Fruit fly (Drosophila melanogaster): ENCODE results near the gene Tcs5.
A peak's percentile ranks its signal among the peaks of the same experiment; 100 is the strongest.

The Tcs5 gene

DNA sequence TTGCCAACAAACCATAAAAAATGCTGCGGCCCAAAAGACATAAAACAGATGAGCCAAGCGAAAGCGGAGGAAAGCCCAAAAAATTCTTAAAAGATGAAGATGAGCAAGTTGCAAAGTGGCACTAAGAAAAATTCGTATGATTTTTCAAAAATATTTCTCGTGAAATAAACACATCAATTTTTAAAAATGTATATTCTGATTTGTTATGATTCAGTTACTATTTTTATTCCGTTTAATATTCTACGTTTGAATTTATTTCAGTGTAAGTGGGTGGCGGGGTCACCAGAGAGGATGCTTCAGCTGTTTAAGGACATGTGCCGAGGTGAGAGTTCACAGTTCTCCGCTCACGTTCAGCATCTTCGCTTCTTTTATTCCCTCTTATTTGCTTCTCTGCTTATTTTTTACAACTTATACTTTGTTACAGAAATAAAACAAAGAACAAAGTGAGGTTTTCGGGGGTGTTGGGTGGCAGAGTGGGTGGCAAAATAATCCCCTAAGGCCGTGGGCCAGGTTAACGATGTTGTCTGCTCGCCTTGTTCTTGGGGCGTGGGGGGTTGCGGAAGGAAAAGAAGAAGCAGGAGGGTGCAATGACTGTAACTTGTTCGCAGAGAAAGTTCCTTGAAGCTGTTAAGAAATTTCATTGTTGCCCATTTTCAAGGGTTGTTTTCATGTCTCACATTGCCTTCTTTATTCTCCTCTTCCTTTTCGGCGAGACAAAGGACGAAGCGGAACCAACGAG, 43.2 kb upstream of the Tcs5 start (continued):
- TF ChIP-seq CG16815 (GFP tag; optimal IDR thresholded peaks at IDR 0.05) (no peak), CG12769 (tag; optimal IDR thresholded peaks at IDR 0.05) (peak; percentile 50), ac (GFP tag; optimal IDR thresholded peaks at IDR 0.05) (no peak), Lim3 (GFP tag; IDR thresholded peaks at IDR 0.05) (no peak), Six4 (GFP tag; optimal IDR thresholded peaks at IDR 0.05) (no peak), dati (GFP tag; IDR thresholded peaks at IDR 0.05) (no peak), Dek (tag; optimal IDR thresholded peaks at IDR 0.05) (peak; percentile 34), run (tag; optimal IDR thresholded peaks at IDR 0.05) (no peak), Adf1 (GFP tag; IDR thresholded peaks at IDR 0.05) (no peak), nerfin-1 (tag; optimal IDR thresholded peaks at IDR 0.05) (no peak), Taf1 (GFP tag; IDR thresholded peaks at IDR 0.05) (no peak), CG9797 (GFP tag; optimal IDR thresholded peaks at IDR 0.05) (no peak), CG2116 (GFP tag; optimal IDR thresholded peaks at IDR 0.05) (no peak), CG15269 (tag; optimal IDR thresholded peaks at IDR 0.05) (peak; percentile 56), shn (GFP tag; optimal IDR thresholded peaks at IDR 0.05) (no peak), pita (GFP tag; optimal IDR thresholded peaks at IDR 0.05) (no peak), oc (tag; optimal IDR thresholded peaks at IDR 0.05) (no peak), CG32532 (GFP tag; IDR thresholded peaks at IDR 0.05) (peak; percentile 41; the same call in 1 of the 2 replicates), CG6683 (GFP tag; optimal IDR thresholded peaks at IDR 0.05) (peak; percentile 31), CG17568 (GFP tag; optimal IDR thresholded peaks at IDR 0.05) (no peak), tll (GFP tag; optimal IDR thresholded peaks at IDR 0.05) (no peak), CG7745 (tag; optimal IDR thresholded peaks at IDR 0.05) (no peak), Drgx (GFP tag; IDR thresholded peaks at IDR 0.05) (0 out of 2 replicates have a peak, but pooled peaks have one; percentile 14), CG2202 (tag; optimal IDR thresholded peaks at IDR 0.05) (no peak), Elba2 (GFP tag; optimal IDR thresholded peaks at IDR 0.05) (no peak), az2 (GFP tag; optimal IDR thresholded peaks at IDR 0.05) (peak; percentile 15), CG9609 (GFP tag; optimal IDR thresholded peaks at IDR 0.05) (no peak), jumu (GFP tag; optimal IDR thresholded peaks at IDR 0.05) (peak; percentile 20), CG34376 (GFP tag; optimal IDR thresholded peaks at IDR 0.05) (no peak), Dp (GFP tag; optimal IDR thresholded peaks at IDR 0.05) (no peak), Hand (GFP tag; optimal IDR thresholded peaks at IDR 0.05) (peak; percentile 69), CG7271 (tag; optimal IDR thresholded peaks at IDR 0.05) (no peak), CG3838 (GFP tag; optimal IDR thresholded peaks at IDR 0.05) (no peak), CG1602 (GFP tag; optimal IDR thresholded peaks at IDR 0.05) (no peak), CG17361 (GFP tag; IDR thresholded peaks at IDR 0.05) (peak; percentile 40; the same call in 1 of the 3 replicates), gt (GFP tag; IDR thresholded peaks at IDR 0.05) (no peak), CG8290 (GFP tag; optimal IDR thresholded peaks at IDR 0.05) (no peak), CG8290 (tag; optimal IDR thresholded peaks at IDR 0.05) (peak in 1 of 2 experiments; percentile 53), CG8388 (GFP tag; optimal IDR thresholded peaks at IDR 0.05) (peak; percentile 41), CG34224 (GFP tag; IDR thresholded peaks at IDR 0.05; ENCODE audit: partially characterized antibody) (no peak), trh (GFP tag; optimal IDR thresholded peaks at IDR 0.05) (no peak), luna (GFP tag; optimal IDR thresholded peaks at IDR 0.05) (no peak), CG9727 (GFP tag; optimal IDR thresholded peaks at IDR 0.05) (peak; percentile 54), exex (tag; optimal IDR thresholded peaks at IDR 0.05) (no peak), stc (GFP tag; IDR thresholded peaks at IDR 0.05) (no peak), fd3F (GFP tag; optimal IDR thresholded peaks at IDR 0.05) (peak; percentile 19), amos (GFP tag; IDR thresholded peaks at IDR 0.05; ENCODE audit: partially characterized antibody) (no peak), CG14710 (tag; optimal IDR thresholded peaks at IDR 0.05) (no peak), gro (GFP tag; optimal IDR thresholded peaks at IDR 0.05) (no peak), NK7.1 (GFP tag; optimal IDR thresholded peaks at IDR 0.05) (peak; percentile 15)

Measured in whole organism, embryonic.